Fruit fly (Drosophila melanogaster) whole organism, embryonic: ENCODE data around the gene kek4.
A peak's percentile ranks its signal among the peaks of the same experiment; 100 is the strongest.

Source experiments
- Abd-B ChIP-seq: fragments of 200-800 bp; sonication (Bioruptor generic); optimal IDR thresholded peaks from 2 replicates; lab custom pipeline; 2018; ENCODE audit warnings: missing biosample characterization, mild to moderate bottlenecking, missing genetic modification characterization, moderate library complexity
- Atf-2 ChIP-seq: fragments of 200-800 bp; sonication (Bioruptor generic); optimal IDR thresholded peaks from 2 replicates; lab custom pipeline; 2016; ENCODE audit warnings: missing biosample characterization, missing genetic modification characterization
- CG10147 ChIP-seq: fragments of 200-800 bp; sonication (Bioruptor generic); optimal IDR thresholded peaks from 2 replicates; lab custom pipeline; 2019; ENCODE audit warnings: missing biosample characterization, mild to moderate bottlenecking, missing genetic modification characterization, moderate library complexity
- CG10462 ChIP-seq: fragments of 200-800 bp; sonication (Bioruptor generic); optimal IDR thresholded peaks from 2 replicates; lab custom pipeline; 2016; ENCODE audit warnings: missing biosample characterization, missing genetic modification characterization
- CG10959 ChIP-seq: fragments of 200-800 bp; sonication (Bioruptor generic); IDR thresholded peaks from 2 replicates; pipeline ENCODE4 v1.3.6; 2022; ENCODE audit warnings: missing biosample characterization, missing genetic modification characterization
- CG11085 ChIP-seq: fragments of 200-800 bp; sonication (Bioruptor generic); IDR thresholded peaks from 2 replicates; pipeline ENCODE4 v1.3.6; 2022; ENCODE audit warnings: missing biosample characterization, missing genetic modification characterization
- CG11560 ChIP-seq: fragments of 200-800 bp; sonication (Bioruptor generic); IDR thresholded peaks from 3 replicates; pipeline ENCODE4 v1.3.6; 2022; ENCODE audit warnings: missing biosample characterization, missing genetic modification characterization
- CG13624 ChIP-seq: fragments of 200-800 bp; sonication (Bioruptor generic); optimal IDR thresholded peaks from 2 replicates; lab custom pipeline; 2016; ENCODE audit warnings: missing biosample characterization, missing genetic modification characterization
- CG14710 ChIP-seq: fragments of 200-800 bp; sonication (Bioruptor generic); optimal IDR thresholded peaks from 3 replicates; lab custom pipeline; 2019; ENCODE audit warnings: missing biosample characterization, mild to moderate bottlenecking, missing genetic modification characterization, moderate library complexity
- CG17186 ChIP-seq: fragments of 200-800 bp; sonication (Bioruptor generic); optimal IDR thresholded peaks from 3 replicates; lab custom pipeline; 2017; ENCODE audit warnings: missing biosample characterization, missing genetic modification reagents, missing genetic modification characterization
- CG17328 ChIP-seq: fragments of 200-800 bp; sonication (Bioruptor generic); IDR thresholded peaks from 2 replicates; pipeline ENCODE4 v1.3.6; 2022; ENCODE audit warnings: missing biosample characterization, missing genetic modification characterization
- CG31441 ChIP-seq: fragments of 200-800 bp; sonication (Bioruptor generic); IDR thresholded peaks from 2 replicates; pipeline ENCODE4 v1.3.6; 2022; ENCODE audit warnings: missing biosample characterization, missing genetic modification characterization
- CG3163 ChIP-seq: fragments of 200-800 bp; sonication (Bioruptor generic); optimal IDR thresholded peaks from 3 replicates; lab custom pipeline; 2016; ENCODE audit warnings: missing biosample characterization, missing genetic modification characterization
- CG3726 ChIP-seq: fragments of 200-800 bp; sonication (Bioruptor generic); IDR thresholded peaks from 3 replicates; pipeline ENCODE4, ENCODE4 v1.3.6; 2022; ENCODE audit warnings: missing biosample characterization, missing genetic modification characterization
- CG43689 ChIP-seq: fragments of 200-800 bp; sonication (Bioruptor generic); IDR thresholded peaks from 2 replicates; pipeline ENCODE4 v1.3.6; 2022; ENCODE audit warnings: missing biosample characterization, missing genetic modification characterization
- CG4820 ChIP-seq: fragments of 200-800 bp; sonication (Bioruptor generic); optimal IDR thresholded peaks from 3 replicates; lab custom pipeline; 2016; ENCODE audit warnings: missing biosample characterization, missing genetic modification characterization
- CG5245 ChIP-seq: fragments of 200-800 bp; sonication (Bioruptor generic); optimal IDR thresholded peaks from 3 replicates; lab custom pipeline; 2016; ENCODE audit warnings: missing biosample characterization, missing genetic modification characterization
- CG6254 ChIP-seq: fragments of 200-800 bp; sonication (Bioruptor generic); optimal IDR thresholded peaks from 3 replicates; lab custom pipeline; 2017; ENCODE audit warnings: mild to moderate bottlenecking, missing biosample characterization, missing genetic modification reagents, missing genetic modification characterization
- CG7839 ChIP-seq: fragments of 200-800 bp; sonication (Bioruptor generic); optimal IDR thresholded peaks from 3 replicates; lab custom pipeline; 2018; ENCODE audit warnings: missing biosample characterization, mild to moderate bottlenecking, missing genetic modification characterization, moderate library complexity
- CG7963 ChIP-seq: fragments of 200-800 bp; sonication (Bioruptor generic); IDR thresholded peaks from 3 replicates; pipeline ENCODE4 v1.3.6; 2022; ENCODE audit warnings: missing biosample characterization, missing genetic modification characterization; ENCODE audit not compliant: partially characterized antibody
- CG9727 ChIP-seq: fragments of 200-800 bp; sonication (Bioruptor generic); optimal IDR thresholded peaks from 3 replicates; lab custom pipeline; 2017; ENCODE audit warnings: missing biosample characterization, mild to moderate bottlenecking, missing genetic modification characterization
- CTCF ChIP-seq: fragments of 200-800 bp; sonication (Bioruptor generic); optimal IDR thresholded peaks from 2 replicates; lab custom pipeline; 2017; ENCODE audit warnings: missing biosample characterization, mild to moderate bottlenecking, missing genetic modification characterization, moderate library complexity
- CrebB ChIP-seq: fragments of 200-800 bp; sonication (Bioruptor generic); optimal IDR thresholded peaks from 3 replicates; lab custom pipeline; 2018; ENCODE audit warnings: missing biosample characterization, mild to moderate bottlenecking, missing genetic modification characterization
- Dfd ChIP-seq, 2 experiments: fragments of >200 bp; optimal IDR thresholded peaks; 2 replicates each; lab custom pipeline; 2017; ENCODE audit warnings: missing biosample characterization in 2 of 2, missing genetic modification characterization in 2 of 2
- Dll ChIP-seq: fragments of 200-800 bp; sonication (Bioruptor generic); IDR thresholded peaks from 4 replicates; pipeline ENCODE4 v1.3.6; 2022; ENCODE audit warnings: missing biosample characterization, missing genetic modification characterization; ENCODE audit not compliant: partially characterized antibody
- Dref ChIP-seq: fragments of 200-800 bp; sonication (Bioruptor generic); IDR thresholded peaks from 2 replicates; pipeline ENCODE4 v1.3.6; 2022; ENCODE audit warnings: missing biosample characterization, missing genetic modification characterization
- Hand ChIP-seq: fragments of 200-800 bp; sonication (Bioruptor generic); optimal IDR thresholded peaks from 2 replicates; lab custom pipeline; 2017; ENCODE audit warnings: mild to moderate bottlenecking, missing biosample characterization, missing genetic modification reagents, missing genetic modification characterization
- Jarid2 ChIP-seq: fragments of 200-800 bp; sonication (Bioruptor generic); optimal IDR thresholded peaks from 3 replicates; lab custom pipeline; 2017; ENCODE audit warnings: mild to moderate bottlenecking, missing biosample characterization, missing genetic modification reagents, missing genetic modification characterization
- Mad ChIP-seq: fragments of 200-800 bp; sonication (Bioruptor generic); optimal IDR thresholded peaks from 2 replicates; lab custom pipeline; 2016; ENCODE audit warnings: missing biosample characterization, missing genetic modification characterization
- NC2β ChIP-seq: fragments of 200-800 bp; sonication (Bioruptor generic); optimal IDR thresholded peaks from 2 replicates; lab custom pipeline; 2016; ENCODE audit warnings: missing biosample characterization, missing genetic modification characterization
- Opbp ChIP-seq: fragments of 200-800 bp; sonication (Bioruptor generic); IDR thresholded peaks from 3 replicates; pipeline ENCODE4 v1.3.6; 2022; ENCODE audit warnings: missing biosample characterization, missing genetic modification characterization; ENCODE audit not compliant: partially characterized antibody
- Rx ChIP-seq: fragments of 200-800 bp; sonication (Bioruptor generic); IDR thresholded peaks from 2 replicates; pipeline ENCODE4 v1.3.6; 2022; ENCODE audit warnings: missing biosample characterization, missing genetic modification characterization
- Sry-δ ChIP-seq: fragments of 200-800 bp; sonication (Bioruptor generic); optimal IDR thresholded peaks from 2 replicates; lab custom pipeline; 2016; ENCODE audit warnings: missing biosample characterization, missing genetic modification characterization
- bcd ChIP-seq: fragments of 200-800 bp; sonication (Bioruptor generic); optimal IDR thresholded peaks from 2 replicates; lab custom pipeline; 2017; ENCODE audit warnings: missing biosample characterization, mild to moderate bottlenecking, missing genetic modification characterization
- crc ChIP-seq: fragments of 200-800 bp; sonication (Bioruptor generic); optimal IDR thresholded peaks from 2 replicates; lab custom pipeline; 2016; ENCODE audit warnings: missing biosample characterization, missing genetic modification characterization
- da ChIP-seq: fragments of 200-800 bp; sonication (Bioruptor generic); optimal IDR thresholded peaks from 2 replicates; lab custom pipeline; 2016; ENCODE audit warnings: missing biosample characterization, missing genetic modification characterization
- dati ChIP-seq: fragments of 200-800 bp; sonication (Bioruptor generic); IDR thresholded peaks from 2 replicates; pipeline ENCODE4 v1.3.6; 2022; ENCODE audit warnings: missing biosample characterization, missing genetic modification characterization
- ems ChIP-seq: fragments of 200-800 bp; sonication (Bioruptor generic); optimal IDR thresholded peaks from 3 replicates; lab custom pipeline; 2016; ENCODE audit warnings: missing biosample characterization, missing genetic modification characterization
- exex ChIP-seq: fragments of 200-800 bp; sonication (Bioruptor generic); optimal IDR thresholded peaks from 4 replicates; lab custom pipeline; 2018; ENCODE audit warnings: missing biosample characterization, mild to moderate bottlenecking, missing genetic modification characterization, moderate library complexity
- gcm ChIP-seq: fragments of 200-800 bp; sonication (Bioruptor generic); optimal IDR thresholded peaks from 2 replicates; lab custom pipeline; 2019; ENCODE audit warnings: missing biosample characterization, mild to moderate bottlenecking, missing genetic modification characterization, moderate library complexity
- gt ChIP-seq: fragments of 200-800 bp; sonication (Bioruptor generic); IDR thresholded peaks from 2 replicates; pipeline ENCODE4 v1.3.6; 2022; ENCODE audit warnings: missing biosample characterization, missing genetic modification characterization
- knrl ChIP-seq: fragments of 200-800 bp; sonication (Bioruptor generic); IDR thresholded peaks from 3 replicates; pipeline ENCODE4 v1.3.6; 2022; ENCODE audit warnings: missing biosample characterization, missing genetic modification characterization; ENCODE audit not compliant: partially characterized antibody
- mld ChIP-seq: fragments of 200-800 bp; sonication (Bioruptor generic); IDR thresholded peaks from 3 replicates; pipeline ENCODE4 v1.3.6; 2022; ENCODE audit warnings: missing biosample characterization, missing genetic modification characterization; ENCODE audit not compliant: partially characterized antibody
- pzg ChIP-seq: fragments of 200-800 bp; sonication (Bioruptor generic); optimal IDR thresholded peaks from 3 replicates; lab custom pipeline; 2018; ENCODE audit warnings: missing biosample characterization, mild to moderate bottlenecking, missing genetic modification characterization, moderate library complexity
- salm ChIP-seq: fragments of 200-800 bp; sonication (Bioruptor generic); optimal IDR thresholded peaks from 2 replicates; lab custom pipeline; 2018; ENCODE audit warnings: missing biosample characterization, mild to moderate bottlenecking, missing genetic modification characterization
- sens-2 ChIP-seq: fragments of 200-800 bp; sonication (Bioruptor generic); IDR thresholded peaks from 2 replicates; pipeline ENCODE4 v1.3.6; 2022; ENCODE audit warnings: missing biosample characterization, missing genetic modification characterization
- so ChIP-seq: fragments of 200-800 bp; sonication (Bioruptor generic); IDR thresholded peaks from 3 replicates; pipeline ENCODE4 v1.3.6; 2022; ENCODE audit warnings: missing biosample characterization, missing genetic modification characterization
- sqz ChIP-seq: fragments of 200-800 bp; sonication (Bioruptor generic); optimal IDR thresholded peaks from 3 replicates; lab custom pipeline; 2018; ENCODE audit warnings: missing biosample characterization, mild to moderate bottlenecking, missing genetic modification characterization
- tin ChIP-seq: fragments of 200-800 bp; sonication (Bioruptor generic); optimal IDR thresholded peaks from 3 replicates; lab custom pipeline; 2016; ENCODE audit warnings: missing biosample characterization, missing genetic modification characterization
- tna ChIP-seq: fragments of 200-800 bp; sonication (Bioruptor generic); IDR thresholded peaks from 2 replicates; pipeline ENCODE4 v1.3.6; 2022; ENCODE audit warnings: missing biosample characterization, missing genetic modification characterization; ENCODE audit not compliant: partially characterized antibody
- usp ChIP-seq: fragments of >200 bp; optimal IDR thresholded peaks from 2 replicates; lab custom pipeline; 2017; ENCODE audit warnings: missing biosample characterization, missing genetic modification characterization

The kek4 gene

dm6 chr2L:13203437-13204137 lies 11.6 kb downstream of the kek4 start, which contains the start of gene Pect (continued):
- TF ChIP-seq Abd-B (GFP tag; lab: Kevin White, UChicago) (no peak), Dll (GFP tag; lab: Robert Waterston, UW) (peak; percentile 62; the same call in 2 of the 4 replicates), CG11560 (tag; lab: Robert Waterston, UW) (no peak), Atf-2 (GFP tag; lab: Kevin White, UChicago) (no peak), gt (GFP tag; lab: Robert Waterston, UW) (no peak), Opbp (GFP tag; lab: Robert Waterston, UW) (peak; percentile 63; the same call in 2 of the 3 replicates), CG10462 (no peak), tin (GFP tag; lab: Kevin White, UChicago) (no peak), so (GFP tag; lab: Robert Waterston, UW) (peak; percentile 66; the same call in 1 of the 3 replicates), NC2β (GFP tag; lab: Kevin White, UChicago) (peak; percentile 4), mld (GFP tag; lab: Robert Waterston, UW) (no peak), CG11085 (GFP tag; lab: Robert Waterston, UW) (no peak), usp (GFP tag; lab: Kevin White, UChicago) (no peak), CG14710 (tag; lab: Kevin White, UChicago) (peak; percentile 69), Dref (GFP tag; lab: Robert Waterston, UW) (peak; percentile 50), CG10147 (GFP tag; lab: Kevin White, UChicago) (no peak), pzg (peak; percentile 58), Dfd (GFP tag; optimal IDR thresholded peaks at IDR 0.05; lab: Kevin White, UChicago) (no peak), salm (tag; lab: Kevin White, UChicago) (no peak), Mad (GFP tag; lab: Kevin White, UChicago) (no peak), CG7963 (no peak), CG3726 (GFP tag; lab: Robert Waterston, UW) (no peak), CG17328 (no peak), bcd (GFP tag; lab: Kevin White, UChicago) (no peak), Jarid2 (peak; percentile 65), CG7839 (tag; lab: Kevin White, UChicago) (no peak), sqz (no peak), CG9727 (GFP tag; lab: Kevin White, UChicago) (peak; percentile 37), knrl (GFP tag; lab: Robert Waterston, UW) (0 out of 3 replicates have a peak, but pooled peaks have one; percentile 43), exex (tag; lab: Kevin White, UChicago) (no peak), CTCF (GFP tag; lab: Kevin White, UChicago) (no peak), dati (GFP tag; lab: Robert Waterston, UW) (no peak), tna (GFP tag; lab: Robert Waterston, UW) (no peak; the same call in 1 of the 2 replicates), crc (no peak), CG13624 (no peak), ems (no peak), Sry-δ (GFP tag; lab: Kevin White, UChicago) (peak; percentile 53), da (no peak), CG5245 (GFP tag; lab: Kevin White, UChicago) (no peak), Hand (GFP tag; lab: Kevin White, UChicago) (no peak), gcm (GFP tag; lab: Kevin White, UChicago) (no peak), CG31441 (GFP tag; lab: Robert Waterston, UW) (no peak), CG43689 (no peak), CG4820 (GFP tag; lab: Kevin White, UChicago) (no peak), CG6254 (GFP tag; lab: Kevin White, UChicago) (no peak), CG10959 (no peak), CrebB (peak; percentile 42), sens-2 (GFP tag; lab: Robert Waterston, UW) (no peak), CG17186 (GFP tag; lab: Kevin White, UChicago) (peak; percentile 11), CG3163 (GFP tag; lab: Kevin White, UChicago) (no peak), Rx (GFP tag; lab: Robert Waterston, UW) (no peak)
